Worm (Caenorhabditis elegans): ENCODE results near the gene R08E5.4.

Gene R08E5.4

DNA sequence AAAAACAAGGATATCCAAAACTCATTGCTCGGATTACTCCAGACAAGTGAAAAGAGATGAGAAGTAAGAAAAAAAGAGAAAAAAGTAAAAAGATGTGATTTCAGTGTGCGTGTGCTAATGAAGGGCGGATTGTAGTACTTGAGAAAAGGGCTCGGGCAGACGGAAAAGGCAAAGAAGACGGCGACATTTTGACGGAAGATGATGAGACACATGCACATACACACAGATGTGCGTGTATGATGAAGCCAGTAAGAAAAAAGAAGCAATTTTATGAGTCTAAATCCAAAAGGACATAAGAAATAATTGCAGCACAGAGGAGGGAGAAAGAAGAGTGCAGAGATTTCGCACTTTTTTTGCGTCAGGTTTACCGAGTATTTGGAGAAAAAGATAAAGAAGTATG lies 20.2 kb downstream of the R08E5.4 start:
- TF ChIP-seq lin-26 (GFP tag; IDR thresholded peaks at IDR 0.05) (no peak), hrde-1 (tag; optimal IDR thresholded peaks at IDR 0.05; ENCODE audit: borderline replicate concordance) (no peak), ztf-28 (GFP tag; IDR thresholded peaks at IDR 0.05) (no peak), K11D2.4 (GFP tag; IDR thresholded peaks at IDR 0.05) (no peak), madf-3 (GFP tag; IDR thresholded peaks at IDR 0.05) (no peak), nhr-120 (GFP tag; IDR thresholded peaks at IDR 0.05) (no peak), fkh-3 (tag; optimal IDR thresholded peaks at IDR 0.05) (no peak), attf-5 (GFP tag; optimal IDR thresholded peaks at IDR 0.05) (no peak), nhr-179 (tag; optimal IDR thresholded peaks at IDR 0.05) (no peak), T07F8.4 (tag; optimal IDR thresholded peaks at IDR 0.05) (no peak), tbp1 (GFP tag; optimal IDR thresholded peaks at IDR 0.05) (no peak), mcd-1 (GFP tag; IDR thresholded peaks at IDR 0.05) (no peak), mxl-1 (tag; optimal IDR thresholded peaks at IDR 0.05) (no peak)

DNA sequence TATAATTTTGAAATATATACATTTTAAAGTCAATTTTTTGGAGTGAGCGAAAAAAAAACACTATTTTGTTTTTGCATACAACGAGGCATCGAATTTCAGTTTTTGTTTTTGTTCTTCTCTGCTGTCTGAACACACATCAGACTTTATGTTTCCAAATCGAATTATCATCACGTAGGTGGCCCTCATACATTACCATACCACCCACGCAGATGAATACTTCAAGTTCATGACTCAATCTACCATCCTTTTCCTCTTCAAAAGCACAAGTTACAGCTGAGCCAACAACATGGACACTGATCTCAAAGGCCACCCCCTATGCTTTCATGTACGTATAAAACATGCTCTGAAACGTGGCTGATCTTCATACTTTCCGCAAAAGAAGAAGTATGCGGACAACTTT lies 21.4 kb downstream of the R08E5.4 start, which contains the start of gene R08F11.7:
Gene R08F11.7 (plus strand): TSS at position 301 of the 400 bp plus-strand sequence.
- TF ChIP-seq bed-2 (GFP tag; IDR thresholded peaks at IDR 0.05) = no peak
- no peak for TF ChIP-seq madf-3 (GFP tag; IDR thresholded peaks at IDR 0.05)
- TF ChIP-seq aptf-3 (GFP tag; IDR thresholded peaks at IDR 0.05) = no peak
- no peak for TF ChIP-seq lin-54 (GFP tag; optimal IDR thresholded peaks at IDR 0.05)
- no peak for TF ChIP-seq tlf-1 (GFP tag; optimal IDR thresholded peaks at IDR 0.05)
- no peak for TF ChIP-seq F37B4.10 (GFP tag; IDR thresholded peaks at IDR 0.05)
- no peak for TF ChIP-seq him-1 (tag; optimal IDR thresholded peaks at IDR 0.05)
- TF ChIP-seq Y79H2A.3 (GFP tag; conservative IDR thresholded peaks at IDR 0.05) = no peak
- no peak for TF ChIP-seq rec-8 (tag; optimal IDR thresholded peaks at IDR 0.05)

DNA sequence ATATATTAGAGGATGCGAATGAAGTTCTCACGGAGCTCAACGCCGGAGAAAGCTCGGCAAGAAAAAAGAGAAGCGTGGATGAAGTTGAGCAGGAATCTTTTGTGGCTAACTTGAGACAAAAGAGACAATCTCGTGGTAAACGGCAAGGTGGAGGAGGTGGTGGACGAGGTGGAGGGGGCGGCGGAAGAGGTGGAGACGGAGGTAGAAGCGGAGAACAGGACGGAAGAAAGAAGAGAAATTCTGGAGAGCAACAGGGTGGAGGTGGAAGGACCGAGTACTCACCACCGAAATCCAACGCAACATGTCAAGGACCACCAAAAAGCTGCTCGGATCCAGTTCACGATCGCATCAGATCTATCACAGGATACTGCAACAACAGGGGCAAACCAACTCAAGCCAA lies 22.1 kb downstream of the R08E5.4 start:
- TF ChIP-seq atf-7 (tag; optimal IDR thresholded peaks at IDR 0.05) = no peak
- TF ChIP-seq zfh-2 (GFP tag; conservative IDR thresholded peaks at IDR 0.05) = peak; percentile 61; the same call in 1 of the 2 replicates
- TF ChIP-seq lin-35 (GFP tag; optimal IDR thresholded peaks at IDR 0.05) = no peak
- no peak for TF ChIP-seq bed-2 (GFP tag; IDR thresholded peaks at IDR 0.05)
- no peak for TF ChIP-seq ztf-25 (GFP tag; IDR thresholded peaks at IDR 0.05)
- TF ChIP-seq egrh-3 (GFP tag; IDR thresholded peaks at IDR 0.05) = peak; percentile 37; the same call in 1 of the 2 replicates
- TF ChIP-seq tbx-9 (tag; optimal IDR thresholded peaks at IDR 0.05; ENCODE audit: borderline replicate concordance) = no peak

DNA sequence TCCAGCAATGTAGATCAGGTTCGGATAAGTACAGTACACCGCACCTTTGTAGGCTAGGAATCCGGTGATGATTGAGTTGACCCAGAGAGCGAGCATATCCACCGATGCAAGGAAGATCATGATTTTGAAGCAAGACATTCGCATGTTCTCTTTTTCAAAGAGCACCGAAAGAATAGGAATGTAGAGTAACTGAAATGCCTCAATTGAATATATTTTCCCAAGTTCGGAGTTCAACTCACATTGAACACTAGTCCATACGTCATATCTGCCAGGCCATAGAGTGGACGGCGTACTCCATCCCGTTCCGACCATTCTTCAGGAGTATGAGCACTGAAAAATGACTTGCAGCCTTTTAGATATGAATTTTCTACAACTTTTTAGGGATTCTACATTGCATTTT lies 31.4 kb downstream of the R08E5.4 start:
- TF ChIP-seq egl-44 (GFP tag; IDR thresholded peaks at IDR 0.05) (no peak), ztf-22 (GFP tag; optimal IDR thresholded peaks at IDR 0.05) (no peak), athp-1 (tag; optimal IDR thresholded peaks at IDR 0.05) (no peak), ceh-40 (GFP tag; IDR thresholded peaks at IDR 0.05) (no peak), lir-1 (GFP tag; conservative IDR thresholded peaks at IDR 0.05) (no peak), attf-3 (GFP tag; conservative IDR thresholded peaks at IDR 0.05) (no peak), F22D6.2 (tag; optimal IDR thresholded peaks at IDR 0.05) (no peak), unc-130 (GFP tag; optimal IDR thresholded peaks at IDR 0.05) (no peak), repo-1 (tag; optimal IDR thresholded peaks at IDR 0.05) (no peak), sdz-38 (tag; optimal IDR thresholded peaks at IDR 0.05) (no peak), ztf-25 (GFP tag; IDR thresholded peaks at IDR 0.05) (no peak), F10E7.11 (tag; optimal IDR thresholded peaks at IDR 0.05) (no peak), madf-6 (GFP tag; IDR thresholded peaks at IDR 0.05) (no peak)

Data from whole organism, young adult.